Worm (Caenorhabditis elegans) whole organism, midembryonic: Measurements from ENCODE around the gene srh-83.

Experiments used
- T22C8.4 ChIP-seq: fragments of 200-800 bp; sonication (Bioruptor generic); IDR thresholded peaks from 2 replicates; pipeline ENCODE4 v1.3.6; 2022; ENCODE audit warnings: missing genetic modification characterization, missing compliant biosample characterization
- cog-1 ChIP-seq: sonication (generic microtip); optimal IDR thresholded peaks from 2 replicates; lab custom pipeline; 2016; ENCODE audit warnings: missing genetic modification characterization, missing compliant biosample characterization
- flt-1 ChIP-seq: fragments of 200-800 bp; sonication (Bioruptor generic); IDR thresholded peaks from 2 replicates; pipeline ENCODE4 v1.3.6; 2022; ENCODE audit warnings: missing genetic modification characterization, missing compliant biosample characterization
- klf-2 ChIP-seq: fragments of 200-800 bp; sonication (Bioruptor generic); conservative IDR thresholded peaks from 2 replicates; pipeline ENCODE4 v1.3.6; 2022; ENCODE audit warnings: missing genetic modification reagents, missing genetic modification characterization, missing compliant biosample characterization
- med-1 ChIP-seq: sonication (generic microtip); optimal IDR thresholded peaks from 2 replicates; lab custom pipeline; 2017; ENCODE audit warnings: missing genetic modification characterization, mild to moderate bottlenecking, missing compliant biosample characterization, antibody characterized with exemption, missing genetic modification reagents; ENCODE audit not compliant: insufficient read depth
- ref-1 ChIP-seq: fragments of 200-800 bp; sonication (Bioruptor generic); conservative IDR thresholded peaks from 2 replicates; pipeline ENCODE4 v1.3.6; 2022; ENCODE audit warnings: missing genetic modification reagents, missing genetic modification characterization, missing compliant biosample characterization
- tab-1 ChIP-seq: fragments of 200-800 bp; sonication (Bioruptor generic); IDR thresholded peaks from 2 replicates; pipeline ENCODE4 v1.3.6; 2022; ENCODE audit warnings: missing genetic modification characterization, missing compliant biosample characterization
- ztf-23 ChIP-seq: fragments of 200-800 bp; sonication (Bioruptor generic); IDR thresholded peaks from 2 replicates; pipeline ENCODE4 v1.3.6; 2022; ENCODE audit warnings: missing genetic modification reagents, missing genetic modification characterization, missing compliant biosample characterization
- ztf-29 ChIP-seq: fragments of 200-800 bp; sonication (Bioruptor generic); IDR thresholded peaks from 2 replicates; pipeline ENCODE4 v1.3.6; 2022; ENCODE audit warnings: missing genetic modification reagents, missing genetic modification characterization, missing compliant biosample characterization

The srh-83 gene

ce11 chrV:7157089-7157488 lies 7.2 kb upstream of the srh-83 start, which contains the start of gene ugt-39:
ugt-39 (plus strand) TSS chrV:7157142.
- no peak for TF ChIP-seq cog-1 (tag; lab: Kevin White, UChicago)
- no peak for TF ChIP-seq ztf-23 (GFP tag; lab: Robert Waterston, UW)
- no peak for TF ChIP-seq ztf-29 (GFP tag; lab: Robert Waterston, UW)
- TF ChIP-seq klf-2 (GFP tag; lab: Robert Waterston, UW) = no peak
- TF ChIP-seq ref-1 (GFP tag; lab: Robert Waterston, UW) = no peak
- no peak for TF ChIP-seq T22C8.4
- TF ChIP-seq tab-1 (GFP tag; lab: Robert Waterston, UW) = no peak
- no peak for TF ChIP-seq med-1 (GFP tag; lab: Kevin White, UChicago)
- no peak for TF ChIP-seq flt-1 (GFP tag; lab: Robert Waterston, UW)

DNA sequence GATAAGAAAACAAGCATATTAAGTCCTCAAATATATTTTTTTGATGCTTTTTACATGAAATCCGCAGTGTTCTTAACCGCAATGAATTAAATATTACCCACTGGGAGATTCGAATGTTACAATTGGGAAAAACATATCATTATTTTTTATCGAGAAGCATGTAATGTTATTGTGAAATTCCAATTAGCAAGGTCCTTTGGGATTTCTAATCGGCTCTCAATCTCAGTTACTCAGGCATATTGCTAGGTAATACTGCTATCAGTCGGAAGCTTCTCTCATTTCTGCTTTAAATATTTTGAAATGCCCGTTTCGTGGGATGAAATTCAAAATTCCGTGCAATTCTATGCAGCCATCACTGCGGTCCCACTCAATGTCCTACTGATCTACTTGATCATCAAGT lies 4.9 kb upstream of the srh-83 start, which contains the start of gene str-204:
str-204 (plus strand) TSS at position 301 of the 400 bp plus-strand sequence.
- TF ChIP-seq T22C8.4 (no peak), cog-1 (tag; lab: Kevin White, UChicago) (no peak), flt-1 (GFP tag; lab: Robert Waterston, UW) (no peak), med-1 (GFP tag; lab: Kevin White, UChicago) (no peak), ref-1 (GFP tag; lab: Robert Waterston, UW) (no peak), ztf-29 (GFP tag; lab: Robert Waterston, UW) (no peak), ztf-23 (GFP tag; lab: Robert Waterston, UW) (no peak), klf-2 (GFP tag; lab: Robert Waterston, UW) (no peak), tab-1 (GFP tag; lab: Robert Waterston, UW) (no peak)

DNA sequence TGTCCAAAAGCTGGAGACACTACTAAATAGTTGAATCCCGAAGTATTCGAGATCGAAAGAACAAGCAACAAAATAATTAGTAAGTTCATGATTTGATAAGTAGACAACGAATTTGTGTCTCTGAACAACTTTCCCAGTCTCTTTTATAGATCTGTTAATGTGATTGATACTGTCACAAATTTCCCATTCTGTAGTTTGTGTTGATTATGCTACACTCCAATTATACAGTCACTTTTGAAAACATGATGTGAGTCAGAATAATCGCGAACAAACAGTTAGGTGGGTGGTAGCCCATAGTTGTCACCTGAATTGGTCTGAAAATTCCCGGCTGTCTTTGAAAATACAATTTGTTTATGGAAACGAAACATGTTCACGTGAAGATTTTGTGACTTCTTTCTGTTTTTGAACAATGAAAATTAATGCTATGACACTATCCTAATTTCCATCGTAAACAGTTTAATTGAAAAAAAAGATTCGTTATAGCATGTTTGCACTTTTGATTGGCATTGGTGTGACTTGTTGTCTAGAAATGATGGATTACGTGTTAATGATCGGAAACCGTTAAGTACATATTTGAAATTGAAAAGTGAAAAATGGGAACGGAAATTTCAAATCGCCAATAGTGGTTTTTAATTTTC lies 714 bp upstream of the srh-83 start, which contains the start of gene ugt-41:
ugt-41 (minus strand) TSS at position 119 of the 638 bp plus-strand sequence.
- TF ChIP-seq ztf-23 (GFP tag; lab: Robert Waterston, UW) = no peak
- no peak for TF ChIP-seq cog-1 (tag; lab: Kevin White, UChicago)
- TF ChIP-seq med-1 (GFP tag; lab: Kevin White, UChicago) = no peak
- no peak for TF ChIP-seq ztf-29 (GFP tag; lab: Robert Waterston, UW)
- TF ChIP-seq flt-1 (GFP tag; lab: Robert Waterston, UW) = no peak
- TF ChIP-seq T22C8.4 = no peak
- TF ChIP-seq klf-2 (GFP tag; lab: Robert Waterston, UW) = no peak
- TF ChIP-seq ref-1 (GFP tag; lab: Robert Waterston, UW) = no peak
- no peak for TF ChIP-seq tab-1 (GFP tag; lab: Robert Waterston, UW)

- TF ChIP-seq flt-1 (GFP tag; lab: Robert Waterston, UW) (no peak), ztf-29 (GFP tag; lab: Robert Waterston, UW) (no peak), med-1 (GFP tag; lab: Kevin White, UChicago) (no peak), T22C8.4 (no peak), klf-2 (GFP tag; lab: Robert Waterston, UW) (no peak), tab-1 (GFP tag; lab: Robert Waterston, UW) (no peak), ztf-23 (GFP tag; lab: Robert Waterston, UW) (no peak), cog-1 (tag; lab: Kevin White, UChicago) (no peak), ref-1 (GFP tag; lab: Robert Waterston, UW) (no peak)
Observed at ce11 chrV:7166709-7167108, 2.4 kb downstream of the srh-83 start, which contains the start of gene ugt-36. ugt-36 (plus strand) TSS chrV:7167009.

DNA sequence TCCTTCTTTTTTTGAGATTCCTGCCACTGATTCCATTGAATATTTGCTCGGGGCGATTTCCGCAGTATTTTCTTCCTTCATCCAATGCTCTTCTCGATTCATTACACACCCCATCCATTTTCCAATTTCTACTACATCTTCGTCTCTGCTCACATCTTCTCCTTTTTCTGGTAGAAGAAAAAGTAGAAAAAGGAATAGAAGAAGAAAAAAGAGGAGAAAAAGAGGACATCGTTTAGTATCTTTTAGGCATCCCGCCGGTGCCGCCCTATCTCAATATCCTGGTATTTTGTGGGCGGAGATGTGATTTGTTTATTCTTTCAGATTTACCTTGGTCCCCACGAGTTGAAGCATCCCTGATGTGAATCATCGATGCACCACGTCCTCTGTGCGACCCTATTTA lies 10.9 kb downstream of the srh-83 start, which contains the start of gene lgc-39:
lgc-39 (plus strand) TSS at position 301 of the 400 bp plus-strand sequence.
- TF ChIP-seq ztf-23 (GFP tag; lab: Robert Waterston, UW) = no peak
- no peak for TF ChIP-seq flt-1 (GFP tag; lab: Robert Waterston, UW)
- no peak for TF ChIP-seq T22C8.4
- no peak for TF ChIP-seq klf-2 (GFP tag; lab: Robert Waterston, UW)
- TF ChIP-seq ref-1 (GFP tag; lab: Robert Waterston, UW) = no peak
- no peak for TF ChIP-seq tab-1 (GFP tag; lab: Robert Waterston, UW)
- TF ChIP-seq cog-1 (tag; lab: Kevin White, UChicago) = no peak
- TF ChIP-seq ztf-29 (GFP tag; lab: Robert Waterston, UW) = no peak
- no peak for TF ChIP-seq med-1 (GFP tag; lab: Kevin White, UChicago)

DNA sequence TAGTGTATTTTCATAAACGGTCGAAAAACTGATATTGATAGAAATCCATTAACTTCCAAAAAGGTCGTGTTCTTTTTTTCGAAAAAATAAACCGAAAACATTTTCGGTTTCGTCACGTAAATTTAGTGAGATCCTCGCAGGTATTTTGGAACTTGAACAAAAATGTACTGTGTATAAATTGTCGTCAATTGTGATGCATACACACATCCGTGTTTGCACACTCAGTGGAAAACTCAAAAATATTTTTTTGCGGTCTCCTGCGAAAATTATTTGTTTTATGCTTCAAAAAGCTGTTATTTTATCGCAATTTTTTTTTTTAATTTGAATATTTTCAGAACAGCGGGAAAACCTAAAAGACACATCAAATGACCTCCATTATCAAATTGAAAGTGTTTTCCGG lies 14.5 kb downstream of the srh-83 start, which contains the start of gene cpsf-2:
cpsf-2 (plus strand) TSS at position 330 of the 400 bp plus-strand sequence.
- TF ChIP-seq T22C8.4 = no peak
- no peak for TF ChIP-seq ztf-29 (GFP tag; lab: Robert Waterston, UW)
- TF ChIP-seq cog-1 (tag; lab: Kevin White, UChicago) = no peak
- no peak for TF ChIP-seq ztf-23 (GFP tag; lab: Robert Waterston, UW)
- no peak for TF ChIP-seq klf-2 (GFP tag; lab: Robert Waterston, UW)
- TF ChIP-seq flt-1 (GFP tag; lab: Robert Waterston, UW) = no peak

ce11 chrV:7184549-7184948 lies 20.2 kb downstream of the srh-83 start, which contains the start of gene pitr-5:
pitr-5 (plus strand) TSS chrV:7184849.
- TF ChIP-seq flt-1 (GFP tag; lab: Robert Waterston, UW) = no peak
- no peak for TF ChIP-seq med-1 (GFP tag; lab: Kevin White, UChicago)
- no peak for TF ChIP-seq klf-2 (GFP tag; lab: Robert Waterston, UW)
- TF ChIP-seq T22C8.4 = no peak
- no peak for TF ChIP-seq ref-1 (GFP tag; lab: Robert Waterston, UW)
- TF ChIP-seq tab-1 (GFP tag; lab: Robert Waterston, UW) = no peak
- TF ChIP-seq ztf-29 (GFP tag; lab: Robert Waterston, UW) = no peak
- TF ChIP-seq ztf-23 (GFP tag; lab: Robert Waterston, UW) = no peak
- TF ChIP-seq cog-1 (tag; lab: Kevin White, UChicago) = no peak

ce11 chrV:7186599-7186998 lies 22.3 kb downstream of the srh-83 start:
- TF ChIP-seq ztf-23 (GFP tag; lab: Robert Waterston, UW) (no peak), flt-1 (GFP tag; lab: Robert Waterston, UW) (no peak), klf-2 (GFP tag; lab: Robert Waterston, UW) (no peak), cog-1 (tag; lab: Kevin White, UChicago) (no peak), ztf-29 (GFP tag; lab: Robert Waterston, UW) (no peak), med-1 (GFP tag; lab: Kevin White, UChicago) (no peak), tab-1 (GFP tag; lab: Robert Waterston, UW) (no peak)
